Worm (Caenorhabditis elegans) whole organism, early embryonic: ENCODE results near the gene col-14.

ENCODE experiments used
- aly-1 ChIP-seq: sonication (generic microtip); optimal IDR thresholded peaks from 2 replicates; lab custom pipeline; 2016; ENCODE audit warnings: missing genetic modification characterization, missing compliant biosample characterization
- ama-1 ChIP-seq: fragments of 150-350 bp; optimal IDR thresholded peaks from 2 replicates; lab custom pipeline; 2014
- ceh-36 ChIP-seq: sonication (generic microtip); optimal IDR thresholded peaks from 2 replicates; lab custom pipeline; 2016; ENCODE audit warnings: missing genetic modification characterization, inconsistent platforms, missing compliant biosample characterization
- flt-1 ChIP-seq: fragments of 200-800 bp; sonication (Bioruptor generic); IDR thresholded peaks from 2 replicates; pipeline ENCODE4 v1.3.6; 2022; ENCODE audit warnings: missing genetic modification characterization, missing compliant biosample characterization
- hmbx-1 ChIP-seq: sonication (generic microtip); optimal IDR thresholded peaks from 2 replicates; lab custom pipeline; 2016; ENCODE audit warnings: mild to moderate bottlenecking, missing genetic modification characterization, missing compliant biosample characterization
- hmg-4 ChIP-seq: fragments of 200-800 bp; sonication (Bioruptor generic); optimal IDR thresholded peaks from 2 replicates; lab custom pipeline; 2018; ENCODE audit warnings: mild to moderate bottlenecking, missing genetic modification characterization, missing compliant biosample characterization
- hnd-1 ChIP-seq: sonication (generic microtip); optimal IDR thresholded peaks from 2 replicates; lab custom pipeline; 2016; ENCODE audit warnings: missing genetic modification characterization, missing compliant biosample characterization
- pes-1 ChIP-seq: fragments of 200-800 bp; sonication (Bioruptor generic); IDR thresholded peaks from 2 replicates; pipeline ENCODE4 v1.3.6; 2022; ENCODE audit warnings: missing genetic modification reagents, missing genetic modification characterization, missing compliant biosample characterization
- scrt-1 ChIP-seq: fragments of 200-800 bp; sonication (Bioruptor generic); IDR thresholded peaks from 2 replicates; pipeline ENCODE4 v1.3.6; 2022; ENCODE audit warnings: missing genetic modification characterization, missing compliant biosample characterization
- sea-1 ChIP-seq: fragments of 200-800 bp; sonication (Bioruptor generic); conservative IDR thresholded peaks from 2 replicates; pipeline ENCODE4 v1.3.6; 2022; ENCODE audit warnings: missing genetic modification characterization, missing compliant biosample characterization
- tbx-11 ChIP-seq: fragments of 200-800 bp; sonication (Bioruptor generic); IDR thresholded peaks from 2 replicates; pipeline ENCODE4 v1.3.6; 2022; ENCODE audit warnings: missing genetic modification characterization, missing compliant biosample characterization
- tbx-37 ChIP-seq: fragments of 200-800 bp; sonication (Bioruptor generic); conservative IDR thresholded peaks from 2 replicates; pipeline ENCODE4 v1.3.6; 2022; ENCODE audit warnings: missing genetic modification reagents, missing genetic modification characterization, missing compliant biosample characterization
- tra-4 ChIP-seq: sonication (generic microtip); optimal IDR thresholded peaks from 2 replicates; lab custom pipeline; 2017; ENCODE audit warnings: missing genetic modification characterization, missing compliant biosample characterization

ce11 chrIV:7717916-7718315 lies 35.3 kb upstream of the col-14 start, which contains the start of gene F33D4.6:
- no peak for TF ChIP-seq hnd-1 (tag; lab: Kevin White, UChicago)
- TF ChIP-seq hmg-4 (GFP tag; lab: Kevin White, UChicago) = no peak
- no peak for TF ChIP-seq scrt-1 (GFP tag; lab: Robert Waterston, UW)
- TF ChIP-seq ama-1 = no peak
- TF ChIP-seq aly-1 (tag; lab: Kevin White, UChicago) = no peak
- no peak for TF ChIP-seq tbx-11 (GFP tag; lab: Robert Waterston, UW)
- no peak for TF ChIP-seq flt-1
- TF ChIP-seq hmbx-1 (tag; lab: Kevin White, UChicago) = no peak
- no peak for TF ChIP-seq pes-1
- no peak for TF ChIP-seq tbx-37 (GFP tag; lab: Robert Waterston, UW)
- no peak for TF ChIP-seq tra-4 (tag; lab: Kevin White, UChicago)
- TF ChIP-seq sea-1 (GFP tag; lab: Robert Waterston, UW) = no peak
- TF ChIP-seq ceh-36 (tag; lab: Kevin White, UChicago) = no peak
